Worm (Caenorhabditis elegans): ENCODE results near the gene str-252.

The str-252 gene

DNA sequence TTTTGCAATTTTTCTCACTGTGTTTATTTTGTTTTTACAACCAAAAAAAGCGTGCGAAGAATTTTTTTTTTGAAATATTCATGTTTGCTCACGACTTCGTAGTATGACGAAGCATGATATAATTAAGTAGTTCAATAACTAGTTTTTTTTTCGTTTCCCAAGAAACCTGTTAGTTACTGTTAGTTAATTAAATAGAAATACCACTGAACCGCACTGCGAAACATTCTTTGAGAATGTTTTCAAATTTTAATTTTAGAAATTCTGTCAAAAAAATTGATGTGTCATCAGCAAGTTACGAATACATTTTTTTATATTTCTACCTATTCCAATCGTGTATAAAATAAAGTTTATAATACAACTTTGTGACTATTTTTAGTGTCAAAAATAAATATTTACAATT is 10.1 kb downstream of the str-252 start, which contains the start of gene srxa-12:
TSS of gene srxa-12 (plus strand) at position 301 of the 400 bp plus-strand sequence.
- TF ChIP-seq unc-39 (tag; optimal IDR thresholded peaks at IDR 0.05), result no peak

DNA sequence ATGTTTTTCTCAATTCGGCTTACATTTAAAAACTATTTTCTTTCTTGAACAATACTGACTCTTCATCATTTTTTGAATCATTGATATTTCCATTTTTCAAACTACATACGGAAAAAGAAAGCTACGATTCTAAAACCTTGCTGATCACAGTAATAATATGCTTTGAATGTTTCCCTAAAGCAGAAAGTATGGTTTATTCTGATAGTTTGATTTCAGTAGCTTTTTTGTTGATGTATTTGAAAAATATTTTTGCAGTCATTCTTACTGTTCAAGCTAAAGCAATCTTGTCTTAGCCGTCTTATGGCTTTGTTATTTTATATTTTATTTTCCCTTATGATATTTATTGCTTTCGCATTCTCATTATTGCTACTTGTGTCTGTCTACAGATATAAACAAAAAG is 13.2 kb downstream of the str-252 start, which contains the start of gene srxa-13:
TSS of gene srxa-13 (plus strand) at position 301 of the 400 bp plus-strand sequence.
- TF ChIP-seq elt-1 (tag; optimal IDR thresholded peaks at IDR 0.05; ENCODE audit: borderline replicate concordance, insufficient read depth) (no peak), snpc-4 (tag; optimal IDR thresholded peaks at IDR 0.05) (no peak), pha-4 (tag; optimal IDR thresholded peaks at IDR 0.05) (no peak), sptf-1 (tag; optimal IDR thresholded peaks at IDR 0.05) (no peak), lin-13 (tag; optimal IDR thresholded peaks at IDR 0.05) (no peak), hlh-1 (tag; optimal IDR thresholded peaks at IDR 0.05) (no peak), zip-8 (tag; optimal IDR thresholded peaks at IDR 0.05) (no peak), elt-3 (tag; optimal IDR thresholded peaks at IDR 0.05) (no peak), ham-2 (GFP tag; optimal IDR thresholded peaks at IDR 0.05) (no peak), M03D4.4 (tag; optimal IDR thresholded peaks at IDR 0.05) (no peak), cnd-1 (tag; optimal IDR thresholded peaks at IDR 0.05) (no peak), drap-1 (GFP tag; optimal IDR thresholded peaks at IDR 0.05) (no peak), nhr-237 (tag; optimal IDR thresholded peaks at IDR 0.05) (no peak), sem-2 (GFP tag; optimal IDR thresholded peaks at IDR 0.05) (no peak), tbx-8 (GFP tag; optimal IDR thresholded peaks at IDR 0.05) (no peak), unc-120 (tag; optimal IDR thresholded peaks at IDR 0.05; ENCODE audit: poor library complexity, severe bottlenecking) (no peak), flh-1 (GFP tag; optimal IDR thresholded peaks at IDR 0.05) (no peak), mls-2 (tag; optimal IDR thresholded peaks at IDR 0.05) (no peak), ces-1 (GFP tag; optimal IDR thresholded peaks at IDR 0.05) (no peak)

DNA sequence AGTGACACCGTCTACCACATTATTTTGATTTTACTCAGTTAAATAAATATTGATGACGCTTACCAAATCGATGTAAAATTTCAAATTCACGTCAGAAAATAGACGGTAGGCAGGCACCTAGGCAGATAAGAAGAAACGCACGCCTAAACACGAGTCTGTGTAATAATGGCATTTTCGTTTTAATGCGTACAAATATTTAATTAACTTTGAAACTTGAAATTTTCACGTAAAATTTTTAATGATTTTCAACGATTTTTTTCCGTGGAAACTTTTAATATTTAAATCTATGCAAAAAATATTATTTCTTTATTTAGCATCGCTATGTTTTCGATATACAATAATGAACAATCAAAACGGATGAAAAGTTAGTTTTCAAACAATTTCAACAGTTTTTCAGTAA is 14.9 kb downstream of the str-252 start, which contains the start of gene C06B3.16:
TSS of gene C06B3.16 (plus strand) at position 301 of the 400 bp plus-strand sequence.
- TF ChIP-seq bed-3 (GFP tag; optimal IDR thresholded peaks at IDR 0.05) (no peak), sem-2 (GFP tag; optimal IDR thresholded peaks at IDR 0.05) (no peak), nhr-237 (tag; optimal IDR thresholded peaks at IDR 0.05) (no peak), nhr-2 (tag; optimal IDR thresholded peaks at IDR 0.05) (no peak), ces-1 (GFP tag; optimal IDR thresholded peaks at IDR 0.05) (no peak), nhr-12 (tag; optimal IDR thresholded peaks at IDR 0.05) (no peak), mab-5 (tag; optimal IDR thresholded peaks at IDR 0.05) (no peak), nhr-76 (tag; optimal IDR thresholded peaks at IDR 0.05) (no peak), elt-3 (tag; optimal IDR thresholded peaks at IDR 0.05) (no peak), unc-39 (tag; optimal IDR thresholded peaks at IDR 0.05) (no peak), ceh-83 (GFP tag; optimal IDR thresholded peaks at IDR 0.05) (no peak), sptf-1 (tag; optimal IDR thresholded peaks at IDR 0.05) (no peak), pha-4 (tag; optimal IDR thresholded peaks at IDR 0.05) (no peak), blmp-1 (tag; optimal IDR thresholded peaks at IDR 0.05) (no peak), lin-13 (tag; optimal IDR thresholded peaks at IDR 0.05) (no peak), ham-2 (GFP tag; optimal IDR thresholded peaks at IDR 0.05) (no peak), unc-120 (tag; optimal IDR thresholded peaks at IDR 0.05; ENCODE audit: poor library complexity, severe bottlenecking) (no peak)

DNA sequence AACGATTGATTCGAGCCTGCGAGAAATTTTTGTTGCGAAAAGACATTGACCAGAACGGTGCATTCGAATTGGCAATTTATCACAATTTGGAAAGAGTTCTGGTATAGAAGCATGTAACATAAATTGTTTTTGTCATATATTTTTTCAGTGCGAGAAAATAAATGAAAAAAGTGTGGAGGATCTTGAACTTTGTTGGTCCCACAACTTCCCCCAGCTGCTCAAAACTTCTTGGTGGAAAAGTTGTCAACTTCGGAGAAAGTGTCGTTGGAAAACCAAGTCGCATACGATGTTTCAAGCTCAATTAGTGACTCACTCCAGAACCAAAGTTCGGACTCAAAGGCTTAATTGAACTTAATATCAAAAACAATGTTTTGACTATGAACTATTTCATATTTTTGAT is 15.7 kb downstream of the str-252 start:
- no peak for TF ChIP-seq elt-1 (tag; optimal IDR thresholded peaks at IDR 0.05; ENCODE audit: borderline replicate concordance, insufficient read depth)
- TF ChIP-seq mls-2 (tag; optimal IDR thresholded peaks at IDR 0.05), result no peak
- TF ChIP-seq elt-3 (tag; optimal IDR thresholded peaks at IDR 0.05), result no peak
- TF ChIP-seq flh-1 (GFP tag; optimal IDR thresholded peaks at IDR 0.05), result no peak
- TF ChIP-seq drap-1 (GFP tag; optimal IDR thresholded peaks at IDR 0.05), result no peak
- no peak for TF ChIP-seq ceh-39 (tag; optimal IDR thresholded peaks at IDR 0.05)

DNA sequence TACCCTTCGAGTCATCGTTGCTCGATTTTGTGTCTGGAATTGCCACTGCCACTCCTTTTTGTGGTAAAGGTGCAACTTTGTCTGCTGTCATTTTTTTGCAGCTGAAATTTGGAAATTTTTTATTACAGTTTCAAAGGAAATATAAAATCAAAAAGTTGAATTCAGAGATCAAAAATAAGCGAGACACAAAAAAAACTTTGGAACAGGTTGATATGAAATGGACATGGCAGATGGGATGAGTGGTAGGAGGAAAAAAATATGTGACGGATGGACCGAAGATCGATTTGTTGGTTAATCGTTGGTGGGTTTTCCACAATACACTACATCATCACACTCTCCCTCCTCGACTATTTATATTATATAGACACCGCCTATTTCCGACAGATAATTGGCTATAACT is 18.2 kb downstream of the str-252 start, which contains the start of gene R10D12.1:
TSS of gene R10D12.1 (minus strand) at position 101 of the 400 bp plus-strand sequence.
- TF ChIP-seq flh-1 (GFP tag; optimal IDR thresholded peaks at IDR 0.05) (no peak), lsy-2 (tag; optimal IDR thresholded peaks at IDR 0.05) (no peak), pha-4 (tag; optimal IDR thresholded peaks at IDR 0.05) (no peak), ceh-39 (tag; optimal IDR thresholded peaks at IDR 0.05) (no peak), lin-13 (tag; optimal IDR thresholded peaks at IDR 0.05) (no peak), unc-62 (GFP tag; optimal IDR thresholded peaks at IDR 0.05) (no peak), lin-32 (GFP tag; optimal IDR thresholded peaks at IDR 0.05) (no peak)
